Fruit fly (Drosophila melanogaster) whole organism, embryonic: Measurements from ENCODE around the gene CG9702.

Experiments
- BtbVII ChIP-seq: fragments of 200-800 bp; sonication (Bioruptor generic); optimal IDR thresholded peaks from 3 replicates; lab custom pipeline; 2017; ENCODE audit warnings: missing biosample characterization, mild to moderate bottlenecking, missing genetic modification characterization
- CG10267 ChIP-seq: fragments of 200-800 bp; sonication (Bioruptor generic); optimal IDR thresholded peaks from 2 replicates; lab custom pipeline; 2018; ENCODE audit warnings: missing biosample characterization, mild to moderate bottlenecking, missing genetic modification characterization, moderate library complexity
- CG10366 ChIP-seq: fragments of 200-800 bp; sonication (Bioruptor generic); IDR thresholded peaks from 2 replicates; pipeline ENCODE4 v1.3.6; 2022; ENCODE audit warnings: missing biosample characterization, missing genetic modification characterization
- CG10543 ChIP-seq: fragments of 200-800 bp; sonication (Bioruptor generic); optimal IDR thresholded peaks from 3 replicates; lab custom pipeline; 2017; ENCODE audit warnings: missing biosample characterization, mild to moderate bottlenecking, missing genetic modification characterization, moderate library complexity
- CG11247 ChIP-seq: fragments of 200-800 bp; sonication (Bioruptor generic); IDR thresholded peaks from 2 replicates; pipeline ENCODE4 v1.3.6; 2022; ENCODE audit warnings: missing biosample characterization, missing genetic modification characterization
- CG12219 ChIP-seq: fragments of 200-800 bp; sonication (Bioruptor generic); optimal IDR thresholded peaks from 3 replicates; lab custom pipeline; 2018; ENCODE audit warnings: missing biosample characterization, mild to moderate bottlenecking, missing genetic modification characterization
- CG13624 ChIP-seq: fragments of 200-800 bp; sonication (Bioruptor generic); optimal IDR thresholded peaks from 2 replicates; lab custom pipeline; 2016; ENCODE audit warnings: missing biosample characterization, missing genetic modification characterization
- CG14050 ChIP-seq: fragments of 200-800 bp; sonication (Bioruptor generic); IDR thresholded peaks from 3 replicates; pipeline ENCODE4 v1.3.6; 2022; ENCODE audit warnings: missing biosample characterization, missing genetic modification characterization
- CG14965 ChIP-seq: fragments of 200-800 bp; sonication (Bioruptor generic); optimal IDR thresholded peaks from 2 replicates; lab custom pipeline; 2016; ENCODE audit warnings: missing biosample characterization, missing genetic modification characterization, borderline replicate concordance
- CG15011 ChIP-seq: fragments of 200-800 bp; sonication (Bioruptor generic); optimal IDR thresholded peaks from 3 replicates; lab custom pipeline; 2018; ENCODE audit warnings: missing biosample characterization, mild to moderate bottlenecking, missing genetic modification characterization
- CG1602 ChIP-seq: fragments of 200-800 bp; sonication (Bioruptor generic); optimal IDR thresholded peaks from 3 replicates; lab custom pipeline; 2016; ENCODE audit warnings: missing biosample characterization, missing genetic modification characterization
- CG17359 ChIP-seq: fragments of 200-800 bp; sonication (Bioruptor generic); optimal IDR thresholded peaks from 3 replicates; lab custom pipeline; 2018; ENCODE audit warnings: missing biosample characterization, mild to moderate bottlenecking, missing genetic modification characterization, moderate library complexity
- CG17612 ChIP-seq: fragments of 200-800 bp; sonication (Bioruptor generic); IDR thresholded peaks from 2 replicates; pipeline ENCODE4 v1.3.6; 2022; ENCODE audit warnings: missing biosample characterization, missing genetic modification characterization
- CG1792 ChIP-seq: fragments of 200-800 bp; sonication (Bioruptor generic); optimal IDR thresholded peaks from 2 replicates; lab custom pipeline; 2016; ENCODE audit warnings: missing biosample characterization, missing genetic modification characterization
- CG1832 ChIP-seq: fragments of 200-800 bp; sonication (Bioruptor generic); optimal IDR thresholded peaks from 2 replicates; lab custom pipeline; 2017; ENCODE audit warnings: missing biosample characterization, mild to moderate bottlenecking, missing genetic modification characterization, inconsistent platforms
- CG30431 ChIP-seq: fragments of 200-800 bp; sonication (Bioruptor generic); optimal IDR thresholded peaks from 2 replicates; lab custom pipeline; 2017; ENCODE audit warnings: missing biosample characterization, missing genetic modification characterization
- CG42726 ChIP-seq: fragments of 200-800 bp; sonication (Bioruptor generic); IDR thresholded peaks from 2 replicates; pipeline ENCODE4 v1.3.6; 2022; ENCODE audit warnings: missing biosample characterization, missing genetic modification characterization; ENCODE audit not compliant: partially characterized antibody
- CG4328 ChIP-seq: fragments of 200-800 bp; sonication (Bioruptor generic); optimal IDR thresholded peaks from 3 replicates; lab custom pipeline; 2017; ENCODE audit warnings: missing biosample characterization, missing genetic modification reagents, missing genetic modification characterization
- CG4424 ChIP-seq: fragments of 200-800 bp; sonication (Bioruptor generic); optimal IDR thresholded peaks from 3 replicates; lab custom pipeline; 2016; ENCODE audit warnings: missing biosample characterization, missing genetic modification characterization
- CG4707 ChIP-seq: fragments of 200-800 bp; sonication (Bioruptor generic); optimal IDR thresholded peaks from 2 replicates; lab custom pipeline; 2018; ENCODE audit warnings: missing biosample characterization, mild to moderate bottlenecking, missing genetic modification characterization, moderate library complexity
- CG4854 ChIP-seq: fragments of 200-800 bp; sonication (Bioruptor generic); optimal IDR thresholded peaks from 2 replicates; lab custom pipeline; 2016; ENCODE audit warnings: missing biosample characterization, missing genetic modification characterization, inconsistent platforms
- CG5245 ChIP-seq: fragments of 200-800 bp; sonication (Bioruptor generic); optimal IDR thresholded peaks from 3 replicates; lab custom pipeline; 2016; ENCODE audit warnings: missing biosample characterization, missing genetic modification characterization
- CG6254 ChIP-seq: fragments of 200-800 bp; sonication (Bioruptor generic); optimal IDR thresholded peaks from 3 replicates; lab custom pipeline; 2017; ENCODE audit warnings: mild to moderate bottlenecking, missing biosample characterization, missing genetic modification reagents, missing genetic modification characterization
- CG7271 ChIP-seq: fragments of 200-800 bp; sonication (Bioruptor generic); optimal IDR thresholded peaks from 2 replicates; lab custom pipeline; 2018; ENCODE audit warnings: missing biosample characterization, mild to moderate bottlenecking, missing genetic modification characterization, moderate library complexity
- Dek ChIP-seq: fragments of 200-800 bp; sonication (Bioruptor generic); optimal IDR thresholded peaks from 3 replicates; lab custom pipeline; 2019; ENCODE audit warnings: missing biosample characterization, mild to moderate bottlenecking, missing genetic modification characterization, moderate library complexity
- Lim3 ChIP-seq: fragments of 200-800 bp; sonication (Bioruptor generic); IDR thresholded peaks from 2 replicates; pipeline ENCODE4 v1.3.6; 2022; ENCODE audit warnings: missing biosample characterization, missing genetic modification characterization
- Lpt ChIP-seq: fragments of >200 bp; optimal IDR thresholded peaks from 2 replicates; lab custom pipeline; 2018; ENCODE audit warnings: missing biosample characterization, missing genetic modification characterization
- Mrtf ChIP-seq: fragments of 200-800 bp; sonication (Bioruptor generic); IDR thresholded peaks from 3 replicates; pipeline ENCODE4 v1.3.6; 2022; ENCODE audit warnings: missing biosample characterization, missing genetic modification characterization
- Neu2 ChIP-seq: fragments of 200-800 bp; sonication (Bioruptor generic); optimal IDR thresholded peaks from 3 replicates; lab custom pipeline; 2016; ENCODE audit warnings: missing biosample characterization, missing genetic modification characterization, borderline replicate concordance
- Sry-β ChIP-seq: fragments of 200-800 bp; sonication (Bioruptor generic); optimal IDR thresholded peaks from 2 replicates; lab custom pipeline; 2018; ENCODE audit warnings: missing biosample characterization, mild to moderate bottlenecking, missing genetic modification characterization, moderate library complexity
- ac ChIP-seq: fragments of 200-800 bp; sonication (Bioruptor generic); optimal IDR thresholded peaks from 3 replicates; lab custom pipeline; 2017; ENCODE audit warnings: missing biosample characterization, mild to moderate bottlenecking, missing genetic modification characterization
- aop ChIP-seq: fragments of 200-800 bp; sonication (Bioruptor generic); IDR thresholded peaks from 2 replicates; pipeline ENCODE4 v1.3.6; 2022; ENCODE audit warnings: missing biosample characterization, missing genetic modification characterization
- ase ChIP-seq: fragments of 200-800 bp; sonication (Bioruptor generic); IDR thresholded peaks from 3 replicates; pipeline ENCODE4 v1.3.6; 2022; ENCODE audit warnings: missing biosample characterization, missing genetic modification characterization
- bbx ChIP-seq: fragments of 200-800 bp; sonication (Bioruptor generic); IDR thresholded peaks from 2 replicates; pipeline ENCODE4 v1.3.6; 2022; ENCODE audit warnings: missing biosample characterization, missing genetic modification characterization; ENCODE audit not compliant: partially characterized antibody
- crp ChIP-seq, 2 experiments: fragments of 200-800 bp; sonication (Bioruptor generic); optimal IDR thresholded peaks; 2 replicates in 1 of 2; 3 replicates in 1 of 2; lab custom pipeline; 2017; ENCODE audit warnings: missing biosample characterization in 2 of 2, missing genetic modification characterization in 2 of 2, mild to moderate bottlenecking in 1 of 2, moderate library complexity in 1 of 2
- danr ChIP-seq: fragments of 200-800 bp; sonication (Bioruptor generic); IDR thresholded peaks from 2 replicates; pipeline ENCODE4 v1.3.6; 2022; ENCODE audit warnings: missing biosample characterization, missing genetic modification characterization
- eve ChIP-seq, 2 experiments: fragments of >200 bp; optimal IDR thresholded peaks; 2 replicates each; lab custom pipeline; 2017; ENCODE audit warnings: missing biosample characterization in 2 of 2, missing genetic modification characterization in 2 of 2
- fd102C ChIP-seq: fragments of 200-800 bp; sonication (Bioruptor generic); optimal IDR thresholded peaks from 2 replicates; lab custom pipeline; 2018; ENCODE audit warnings: missing biosample characterization, mild to moderate bottlenecking, missing genetic modification characterization, moderate library complexity
- fu2 ChIP-seq: fragments of 200-800 bp; sonication (Bioruptor generic); optimal IDR thresholded peaks from 2 replicates; lab custom pipeline; 2016; ENCODE audit warnings: missing biosample characterization, missing genetic modification characterization
- hth ChIP-seq: fragments of >200 bp; optimal IDR thresholded peaks from 2 replicates; lab custom pipeline; 2017; ENCODE audit warnings: inconsistent platforms
- ind ChIP-seq: fragments of 200-800 bp; sonication (Bioruptor generic); optimal IDR thresholded peaks from 3 replicates; lab custom pipeline; 2016; ENCODE audit warnings: missing biosample characterization, missing genetic modification characterization
- inv ChIP-seq: fragments of 200-800 bp; sonication (Bioruptor generic); IDR thresholded peaks from 2 replicates; pipeline ENCODE4 v1.3.6; 2022; ENCODE audit warnings: missing biosample characterization, missing genetic modification characterization; ENCODE audit not compliant: partially characterized antibody
- oc ChIP-seq: fragments of 200-800 bp; sonication (Bioruptor generic); optimal IDR thresholded peaks from 2 replicates; lab custom pipeline; 2018; ENCODE audit warnings: missing biosample characterization, mild to moderate bottlenecking, missing genetic modification characterization, moderate library complexity
- pb ChIP-seq: fragments of 200-800 bp; sonication (Bioruptor generic); optimal IDR thresholded peaks from 3 replicates; lab custom pipeline; 2016; ENCODE audit warnings: missing biosample characterization, missing genetic modification characterization
- run ChIP-seq: fragments of 200-800 bp; sonication (Bioruptor generic); optimal IDR thresholded peaks from 3 replicates; lab custom pipeline; 2018; ENCODE audit warnings: missing biosample characterization, mild to moderate bottlenecking, missing genetic modification characterization
- sc ChIP-seq, 3 experiments: fragments of >200 bp in 2 of 3; fragments of 200-800 bp in 1 of 3; sonication (Bioruptor generic) in 1 of 3; optimal IDR thresholded peaks; 2 replicates in 2 of 3; 3 replicates in 1 of 3; lab custom pipeline; 2017; ENCODE audit warnings: mild to moderate bottlenecking in 1 of 3, missing biosample characterization in 1 of 3, missing genetic modification characterization in 1 of 3, missing genetic modification reagents in 1 of 3
- slbo ChIP-seq: fragments of 200-800 bp; sonication (Bioruptor generic); IDR thresholded peaks from 2 replicates; pipeline ENCODE4 v1.3.6; 2022; ENCODE audit warnings: missing biosample characterization, missing genetic modification characterization
- tio ChIP-seq: fragments of 200-800 bp; sonication (Bioruptor generic); optimal IDR thresholded peaks from 2 replicates; lab custom pipeline; 2017; ENCODE audit warnings: missing biosample characterization, missing genetic modification characterization, inconsistent platforms
- yki ChIP-seq: fragments of >200 bp; optimal IDR thresholded peaks from 3 replicates; lab custom pipeline; 2018

CG9702 gene

DNA sequence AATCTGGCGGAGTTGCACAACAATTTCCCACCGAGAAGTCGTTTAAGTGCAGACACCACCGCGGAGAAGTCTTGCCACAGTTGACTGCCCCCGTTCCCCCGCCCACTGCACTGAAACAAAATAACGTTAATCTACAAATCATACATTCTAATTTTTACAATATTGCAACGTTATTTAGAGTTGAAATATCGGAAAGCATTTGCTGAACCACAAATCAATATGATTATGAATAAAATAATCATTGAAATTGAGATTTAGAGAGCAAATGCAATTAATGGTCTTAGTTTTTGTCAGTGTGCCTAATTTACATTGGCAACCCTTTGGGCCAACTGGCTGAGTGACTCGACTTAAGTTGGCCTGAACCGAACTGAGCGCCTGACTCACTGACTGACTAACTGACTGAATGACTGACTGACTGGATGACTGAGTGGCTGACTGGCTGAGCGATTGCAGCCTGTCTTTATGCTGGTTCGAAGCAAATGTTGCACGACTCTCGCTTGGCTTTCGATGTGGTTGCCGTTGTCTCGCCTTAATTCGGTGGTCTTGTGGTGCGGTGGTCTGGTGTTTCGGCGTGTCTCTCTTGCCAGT lies 8.6 kb upstream of the CG9702 start (continued):
- TF ChIP-seq CG10543 (GFP tag; lab: Kevin White, UChicago) (peak; percentile 30), run (tag; lab: Kevin White, UChicago) (peak; percentile 64), pb (GFP tag; lab: Kevin White, UChicago) (peak; percentile 68), CG30431 (peak; percentile 38), CG4707 (GFP tag; lab: Kevin White, UChicago) (peak; percentile 51), bbx (GFP tag; lab: Robert Waterston, UW) (no peak), CG12219 (GFP tag; lab: Kevin White, UChicago) (peak; percentile 82), fu2 (GFP tag; lab: Kevin White, UChicago) (peak; percentile 23), Lim3 (GFP tag; lab: Robert Waterston, UW) (peak; percentile 49), CG1832 (GFP tag; lab: Kevin White, UChicago) (no peak), CG17612 (GFP tag; lab: Robert Waterston, UW) (peak; percentile 36; the same call in 1 of the 2 replicates), fd102C (GFP tag; lab: Kevin White, UChicago) (no peak), CG14050 (peak; percentile 62; the same call in 2 of the 3 replicates), CG4328 (GFP tag; lab: Kevin White, UChicago) (no peak), CG10267 (tag; lab: Kevin White, UChicago) (peak; percentile 76), ac (GFP tag; lab: Kevin White, UChicago) (no peak), CG6254 (GFP tag; lab: Kevin White, UChicago) (peak; percentile 69), sc (optimal IDR thresholded peaks at IDR 0.05; lab: Kevin White, UChicago) (no peak), sc (GFP tag; optimal IDR thresholded peaks at IDR 0.05; lab: Kevin White, UChicago) (peak; percentile 68), BtbVII (peak; percentile 50), Mrtf (GFP tag; lab: Robert Waterston, UW) (peak; percentile 74), CG42726 (GFP tag; lab: Robert Waterston, UW) (no peak), Dek (tag; lab: Kevin White, UChicago) (no peak), eve (GFP tag; optimal IDR thresholded peaks at IDR 0.05; lab: Kevin White, UChicago) (peak in 1 of 2 experiments; percentile 86), CG15011 (GFP tag; lab: Kevin White, UChicago) (no peak), CG4854 (GFP tag; lab: Kevin White, UChicago) (peak; percentile 20), yki (lab: Kevin White, UChicago) (no peak), CG5245 (GFP tag; lab: Kevin White, UChicago) (peak; percentile 81), Neu2 (GFP tag; lab: Kevin White, UChicago) (no peak), aop (GFP tag; lab: Robert Waterston, UW) (no peak), CG1602 (GFP tag; lab: Kevin White, UChicago) (peak; percentile 71), slbo (GFP tag; lab: Robert Waterston, UW) (peak; percentile 65), CG1792 (GFP tag; lab: Kevin White, UChicago) (peak; percentile 47), CG14965 (no peak), ase (peak; percentile 81), crp (GFP tag; optimal IDR thresholded peaks at IDR 0.05; lab: Kevin White, UChicago) (peak in 1 of 2 experiments; percentile 19), Lpt (no peak), oc (tag; lab: Kevin White, UChicago) (peak; percentile 89), hth (lab: Kevin White, UChicago) (no peak), danr (peak; percentile 41; the same call in 1 of the 2 replicates), inv (GFP tag; lab: Robert Waterston, UW) (no peak), Sry-β (GFP tag; lab: Kevin White, UChicago) (peak; percentile 28), tio (GFP tag; lab: Kevin White, UChicago) (peak; percentile 34), ind (peak; percentile 74), CG10366 (GFP tag; lab: Robert Waterston, UW) (peak; percentile 80), CG17359 (tag; lab: Kevin White, UChicago) (peak; percentile 91), CG13624 (GFP tag; lab: Kevin White, UChicago) (peak; percentile 43), CG11247 (GFP tag; lab: Robert Waterston, UW) (peak; percentile 52), CG7271 (tag; lab: Kevin White, UChicago) (no peak), CG4424 (GFP tag; lab: Kevin White, UChicago) (peak; percentile 84)
